Worm (Caenorhabditis elegans) whole organism, mixed stage, embryonic: ENCODE data around the gene scd-2.
A peak's percentile ranks its signal among the peaks of the same experiment; 100 is the strongest.

ENCODE experiments used
- M03D4.4 ChIP-seq: sonication (generic microtip); optimal IDR thresholded peaks from 2 replicates; lab custom pipeline; 2017; ENCODE audit warnings: mild to moderate bottlenecking, missing genetic modification characterization, missing compliant biosample characterization
- bed-3 ChIP-seq: fragments of 200-800 bp; sonication (Bioruptor generic); optimal IDR thresholded peaks from 3 replicates; lab custom pipeline; 2018; ENCODE audit warnings: mild to moderate bottlenecking, missing genetic modification characterization, moderate library complexity, missing compliant biosample characterization
- blmp-1 ChIP-seq: fragments of 150-350 bp; optimal IDR thresholded peaks from 2 replicates; lab custom pipeline; 2014; ENCODE audit warnings: missing biosample characterization, missing genetic modification characterization
- ceh-39 ChIP-seq: fragments of 150-350 bp; optimal IDR thresholded peaks from 2 replicates; lab custom pipeline; 2014; ENCODE audit warnings: missing biosample characterization, missing genetic modification characterization
- ceh-83 ChIP-seq: fragments of 200-800 bp; sonication (Bioruptor generic); optimal IDR thresholded peaks from 2 replicates; lab custom pipeline; 2018; ENCODE audit warnings: mild to moderate bottlenecking, missing genetic modification characterization, missing compliant biosample characterization
- ces-1 ChIP-seq: fragments of 150-350 bp; optimal IDR thresholded peaks from 2 replicates; lab custom pipeline; 2014; ENCODE audit warnings: missing biosample characterization, missing genetic modification reagents, missing genetic modification characterization
- cnd-1 ChIP-seq: fragments of 200-800 bp; sonication (Bioruptor generic); optimal IDR thresholded peaks from 2 replicates; lab custom pipeline; 2018; ENCODE audit warnings: mild to moderate bottlenecking, missing genetic modification characterization, missing compliant biosample characterization
- drap-1 ChIP-seq: fragments of 200-800 bp; sonication (Bioruptor generic); optimal IDR thresholded peaks from 3 replicates; lab custom pipeline; 2018; ENCODE audit warnings: mild to moderate bottlenecking, missing genetic modification characterization, missing compliant biosample characterization
- elt-3 ChIP-seq: fragments of 150-350 bp; optimal IDR thresholded peaks from 2 replicates; lab custom pipeline; 2014; ENCODE audit warnings: missing biosample characterization, missing genetic modification characterization
- flh-1 ChIP-seq: fragments of 200-800 bp; sonication (Bioruptor generic); optimal IDR thresholded peaks from 2 replicates; lab custom pipeline; 2018; ENCODE audit warnings: mild to moderate bottlenecking, missing genetic modification characterization, moderate library complexity, missing compliant biosample characterization
- ham-2 ChIP-seq: fragments of 200-800 bp; sonication (Bioruptor generic); optimal IDR thresholded peaks from 2 replicates; lab custom pipeline; 2018; ENCODE audit warnings: mild to moderate bottlenecking, missing genetic modification characterization, missing compliant biosample characterization
- hlh-1 ChIP-seq: fragments of 150-350 bp; optimal IDR thresholded peaks from 2 replicates; lab custom pipeline; 2014; ENCODE audit warnings: missing biosample characterization, missing genetic modification reagents, missing genetic modification characterization
- lin-13 ChIP-seq: fragments of 150-350 bp; optimal IDR thresholded peaks from 2 replicates; lab custom pipeline; 2014; ENCODE audit warnings: missing biosample characterization, missing genetic modification characterization
- lin-32 ChIP-seq: fragments of 200-800 bp; sonication (Bioruptor generic); optimal IDR thresholded peaks from 2 replicates; lab custom pipeline; 2018; ENCODE audit warnings: mild to moderate bottlenecking, missing genetic modification characterization, missing compliant biosample characterization
- lsy-2 ChIP-seq: fragments of 150-350 bp; optimal IDR thresholded peaks from 2 replicates; lab custom pipeline; 2014; ENCODE audit warnings: missing biosample characterization, missing genetic modification characterization
- mab-5 ChIP-seq: fragments of 150-350 bp; optimal IDR thresholded peaks from 2 replicates; lab custom pipeline; 2014; ENCODE audit warnings: missing biosample characterization, missing genetic modification characterization
- mep-1 ChIP-seq: fragments of 150-350 bp; optimal IDR thresholded peaks from 2 replicates; lab custom pipeline; 2017; ENCODE audit warnings: missing biosample characterization, missing genetic modification reagents, missing genetic modification characterization, inconsistent platforms
- mls-2 ChIP-seq: sonication (generic microtip); optimal IDR thresholded peaks from 2 replicates; lab custom pipeline; 2016; ENCODE audit warnings: mild to moderate bottlenecking, missing genetic modification characterization, moderate library complexity, missing compliant biosample characterization
- nhr-12 ChIP-seq: fragments of 150-350 bp; optimal IDR thresholded peaks from 2 replicates; lab custom pipeline; 2014; ENCODE audit warnings: missing biosample characterization, missing genetic modification characterization
- nhr-2 ChIP-seq: fragments of 150-350 bp; optimal IDR thresholded peaks from 2 replicates; lab custom pipeline; 2014; ENCODE audit warnings: missing biosample characterization, missing genetic modification characterization
- nhr-237 ChIP-seq: fragments of 150-350 bp; optimal IDR thresholded peaks from 2 replicates; lab custom pipeline; 2014; ENCODE audit warnings: missing biosample characterization, missing genetic modification characterization
- nhr-28 ChIP-seq: fragments of 150-350 bp; optimal IDR thresholded peaks from 2 replicates; lab custom pipeline; 2014; ENCODE audit warnings: missing biosample characterization, missing genetic modification characterization
- nhr-76 ChIP-seq: sonication (generic microtip); optimal IDR thresholded peaks from 2 replicates; lab custom pipeline; 2017; ENCODE audit warnings: missing biosample characterization, missing genetic modification characterization
- pha-4 ChIP-seq: fragments of 150-350 bp; optimal IDR thresholded peaks from 2 replicates; lab custom pipeline; 2018; ENCODE audit warnings: missing biosample characterization, missing genetic modification reagents, missing genetic modification characterization
- sem-2 ChIP-seq: fragments of 200-800 bp; sonication (Bioruptor generic); optimal IDR thresholded peaks from 2 replicates; lab custom pipeline; 2018; ENCODE audit warnings: mild to moderate bottlenecking, missing genetic modification characterization, missing compliant biosample characterization
- sptf-1 ChIP-seq: sonication (generic microtip); optimal IDR thresholded peaks from 2 replicates; lab custom pipeline; 2017; ENCODE audit warnings: mild to moderate bottlenecking, missing genetic modification characterization, moderate library complexity, missing compliant biosample characterization
- tbx-8 ChIP-seq: fragments of 200-800 bp; sonication (Bioruptor generic); optimal IDR thresholded peaks from 2 replicates; lab custom pipeline; 2018; ENCODE audit warnings: mild to moderate bottlenecking, missing genetic modification characterization, moderate library complexity, missing compliant biosample characterization
- unc-120 ChIP-seq: sonication (generic microtip); optimal IDR thresholded peaks from 2 replicates; lab custom pipeline; 2017; ENCODE audit warnings: missing genetic modification characterization, missing compliant biosample characterization; ENCODE audit not compliant: poor library complexity, severe bottlenecking
- unc-39 ChIP-seq: fragments of 150-350 bp; optimal IDR thresholded peaks from 2 replicates; lab custom pipeline; 2014; ENCODE audit warnings: missing biosample characterization, missing genetic modification characterization
- unc-62 ChIP-seq: fragments of 150-350 bp; optimal IDR thresholded peaks from 2 replicates; lab custom pipeline; 2014; ENCODE audit warnings: missing biosample characterization, missing genetic modification reagents, missing genetic modification characterization
- zip-8 ChIP-seq: fragments of 150-350 bp; optimal IDR thresholded peaks from 2 replicates; lab custom pipeline; 2014; ENCODE audit warnings: missing biosample characterization, missing genetic modification characterization
- ztf-11 ChIP-seq: fragments of 150-350 bp; optimal IDR thresholded peaks from 2 replicates; lab custom pipeline; 2014; ENCODE audit warnings: missing biosample characterization, missing genetic modification characterization

The scd-2 gene

ce11 chrV:6655174-6655573, 22.1 kb downstream of the scd-2 start, which contains the start of gene syx-18:
syx-18 (minus strand) TSS chrV:6655449.
- TF ChIP-seq cnd-1 (no peak), mab-5 (no peak)

- TF ChIP-seq tbx-8 (GFP tag; lab: Kevin White, UChicago) (no peak), lin-32 (GFP tag; lab: Kevin White, UChicago) (no peak), ham-2 (no peak), lin-13 (tag; lab: Kevin White, UChicago) (no peak), nhr-237 (tag; lab: Kevin White, UChicago) (peak; percentile 53), zip-8 (tag; lab: Kevin White, UChicago) (no peak), elt-3 (tag; lab: Kevin White, UChicago) (no peak), unc-62 (GFP tag; lab: Kevin White, UChicago) (no peak), nhr-76 (tag; lab: Kevin White, UChicago) (no peak), mab-5 (no peak), sptf-1 (tag; lab: Kevin White, UChicago) (no peak), unc-39 (tag; lab: Kevin White, UChicago) (no peak), lsy-2 (peak; percentile 56), nhr-12 (tag; lab: Kevin White, UChicago) (no peak), drap-1 (GFP tag; lab: Kevin White, UChicago) (no peak), ces-1 (GFP tag; lab: Kevin White, UChicago) (peak; percentile 25), pha-4 (tag; lab: Kevin White, UChicago) (peak; percentile 34), flh-1 (GFP tag; lab: Kevin White, UChicago) (no peak), bed-3 (GFP tag; lab: Kevin White, UChicago) (no peak), ztf-11 (no peak), mep-1 (peak; percentile 7), hlh-1 (tag; lab: Kevin White, UChicago) (no peak), ceh-39 (tag; lab: Kevin White, UChicago) (peak; percentile 55), M03D4.4 (tag; lab: Kevin White, UChicago) (no peak), blmp-1 (tag; lab: Kevin White, UChicago) (peak; percentile 11), unc-120 (tag; lab: Kevin White, UChicago) (peak; percentile 82), ceh-83 (GFP tag; lab: Kevin White, UChicago) (no peak)
These were observed 23.6 kb downstream of the scd-2 start, which contains the start of gene snb-1 for ce11 chrV:6656451-6657115. snb-1 (minus strand) TSS chrV:6656501.

DNA sequence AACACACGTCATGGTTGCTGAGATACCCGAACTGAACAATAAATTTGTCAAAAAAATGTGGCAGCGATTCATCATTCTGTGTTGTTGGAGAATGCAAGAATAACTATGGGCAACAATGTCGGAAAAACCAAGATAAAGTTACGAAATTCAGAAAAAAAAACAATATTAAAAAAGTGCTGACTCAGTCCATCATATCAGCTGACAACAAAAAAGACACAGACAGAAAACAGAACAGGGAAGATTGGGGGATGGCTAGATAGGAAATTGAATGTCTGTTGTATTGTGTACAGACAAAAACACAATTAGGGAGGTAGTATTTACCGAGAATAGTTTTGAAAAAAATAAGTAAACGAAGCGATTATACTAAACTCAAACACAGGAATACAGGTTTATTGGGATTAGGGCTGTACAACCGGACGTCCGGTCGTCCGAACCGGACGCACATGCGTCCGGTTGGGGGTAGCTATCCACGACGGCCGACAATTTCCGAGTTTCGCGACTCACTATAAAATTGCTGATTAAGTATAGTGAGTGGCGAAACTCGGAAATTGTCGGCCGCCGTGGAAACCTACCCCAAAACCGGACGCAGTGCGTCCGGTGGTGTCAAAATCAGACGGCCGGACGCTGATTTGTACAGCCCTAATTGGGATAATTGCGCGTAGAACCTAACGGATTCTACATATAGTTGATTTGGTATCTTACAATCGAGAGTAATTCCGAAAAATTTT, 24.7 kb downstream of the scd-2 start:
- TF ChIP-seq nhr-2, result no peak
- TF ChIP-seq flh-1 (GFP tag; lab: Kevin White, UChicago), result no peak
- TF ChIP-seq unc-39 (tag; lab: Kevin White, UChicago), result no peak

ce11 chrV:6658765-6659164, 25.7 kb downstream of the scd-2 start:
- TF ChIP-seq unc-120 (tag; lab: Kevin White, UChicago), result no peak
- peak; percentile 50 for TF ChIP-seq mep-1
- TF ChIP-seq ceh-39 (tag; lab: Kevin White, UChicago), result no peak
- no peak for TF ChIP-seq lsy-2
- TF ChIP-seq drap-1 (GFP tag; lab: Kevin White, UChicago), result no peak
- peak; percentile 14 for TF ChIP-seq sptf-1 (tag; lab: Kevin White, UChicago)

ce11 chrV:6659533-6659932, 26.5 kb downstream of the scd-2 start:
- TF ChIP-seq mls-2 (tag; lab: Kevin White, UChicago) (no peak), sem-2 (GFP tag; lab: Kevin White, UChicago) (no peak), sptf-1 (tag; lab: Kevin White, UChicago) (no peak), hlh-1 (tag; lab: Kevin White, UChicago) (no peak), lsy-2 (no peak), ham-2 (no peak), nhr-237 (tag; lab: Kevin White, UChicago) (no peak), nhr-12 (tag; lab: Kevin White, UChicago) (no peak), flh-1 (GFP tag; lab: Kevin White, UChicago) (no peak), pha-4 (tag; lab: Kevin White, UChicago) (no peak), ceh-39 (tag; lab: Kevin White, UChicago) (no peak), unc-120 (tag; lab: Kevin White, UChicago) (no peak), nhr-28 (tag; lab: Kevin White, UChicago) (no peak), elt-3 (tag; lab: Kevin White, UChicago) (no peak), M03D4.4 (tag; lab: Kevin White, UChicago) (no peak), mep-1 (no peak), cnd-1 (no peak), blmp-1 (tag; lab: Kevin White, UChicago) (no peak), nhr-2 (no peak)
